Fruit fly (Drosophila melanogaster): ENCODE results near the gene ko.
A peak's percentile ranks its signal among the peaks of the same experiment; 100 is the strongest.

Gene ko

dm6 chr3L:21058651-21059050 lies 72.3 kb downstream of the ko start (continued):
- peak; percentile 9 for TF ChIP-seq caup (GFP tag; optimal IDR thresholded peaks at IDR 0.05; ENCODE audit: severe bottlenecking)
- peak; percentile 4 for TF ChIP-seq CG6854 (GFP tag; optimal IDR thresholded peaks at IDR 0.05)
- TF ChIP-seq CG13624 (GFP tag; optimal IDR thresholded peaks at IDR 0.05), result peak; percentile 10
- peak; percentile 55; the same call in 1 of the 3 replicates for TF ChIP-seq CG2199 (GFP tag; IDR thresholded peaks at IDR 0.05)
- TF ChIP-seq Deaf1 (tag; optimal IDR thresholded peaks at IDR 0.05), result peak; percentile 56
- TF ChIP-seq CG7987 (GFP tag; optimal IDR thresholded peaks at IDR 0.05), result peak; percentile 24
- peak; percentile 47; the same call in 2 of the 3 replicates for TF ChIP-seq Aef1 (GFP tag; IDR thresholded peaks at IDR 0.05)

dm6 chr3L:21057568-21057940 lies 73.4 kb downstream of the ko start:
- TF ChIP-seq crol (GFP tag; IDR thresholded peaks at IDR 0.05), result peak; percentile 50; the same call in 1 of the 2 replicates
- no peak for TF ChIP-seq CG4424 (GFP tag; optimal IDR thresholded peaks at IDR 0.05)
- TF ChIP-seq CG18764 (GFP tag; optimal IDR thresholded peaks at IDR 0.05), result no peak
- TF ChIP-seq cad (GFP tag; optimal IDR thresholded peaks at IDR 0.05), result no peak
- peak; percentile 20 for TF ChIP-seq abd-A (tag; optimal IDR thresholded peaks at IDR 0.05)
- TF ChIP-seq chinmo (GFP tag; IDR thresholded peaks at IDR 0.05; ENCODE audit: partially characterized antibody), result peak; percentile 96
- TF ChIP-seq CG17361 (GFP tag; IDR thresholded peaks at IDR 0.05), result 0 out of 3 replicates have a peak, but pooled peaks have one; percentile 7
- peak; percentile 43 to 44 for TF ChIP-seq Trl (optimal IDR thresholded peaks at IDR 0.05)
- no peak for TF ChIP-seq Trl (GFP tag; optimal IDR thresholded peaks at IDR 0.05)
- peak; percentile 64 for TF ChIP-seq cg (GFP tag; optimal IDR thresholded peaks at IDR 0.05)
- TF ChIP-seq vvl (GFP tag; IDR thresholded peaks at IDR 0.05), result peak; percentile 58; the same call in 1 of the 2 replicates
- no peak for TF ChIP-seq inv (GFP tag; IDR thresholded peaks at IDR 0.05; ENCODE audit: partially characterized antibody)
- TF ChIP-seq tll (GFP tag; optimal IDR thresholded peaks at IDR 0.05), result no peak

dm6 chr3L:21056792-21057567 lies 74.0 kb downstream of the ko start:
- TF ChIP-seq Neu2 (GFP tag; optimal IDR thresholded peaks at IDR 0.05; ENCODE audit: borderline replicate concordance), result no peak
- TF ChIP-seq CG30403 (GFP tag; optimal IDR thresholded peaks at IDR 0.05), result peak; percentile 32
- TF ChIP-seq wdn (GFP tag; IDR thresholded peaks at IDR 0.05), result no peak
- peak; percentile 26 for TF ChIP-seq Sox102F (GFP tag; optimal IDR thresholded peaks at IDR 0.05)
- peak; percentile 24 for TF ChIP-seq CG7839 (tag; optimal IDR thresholded peaks at IDR 0.05)
- TF ChIP-seq Ssrp (tag; optimal IDR thresholded peaks at IDR 0.05), result peak; percentile 25
- TF ChIP-seq oc (tag; optimal IDR thresholded peaks at IDR 0.05), result peak; percentile 70
- TF ChIP-seq CG10209 (GFP tag; optimal IDR thresholded peaks at IDR 0.05), result peak; percentile 27
- peak in 1 of 2 experiments; percentile 7 for TF ChIP-seq Pdp1 (GFP tag; optimal IDR thresholded peaks at IDR 0.05)
- TF ChIP-seq CG17361 (GFP tag; IDR thresholded peaks at IDR 0.05), result peak; percentile 64
- TF ChIP-seq CG8924 (tag; optimal IDR thresholded peaks at IDR 0.05), result no peak
- peak; percentile 83 for TF ChIP-seq crol (GFP tag; IDR thresholded peaks at IDR 0.05)
- TF ChIP-seq Deaf1 (tag; optimal IDR thresholded peaks at IDR 0.05), result peak; percentile 11
- peak; percentile 59 for TF ChIP-seq CG11504 (tag; optimal IDR thresholded peaks at IDR 0.05)
- no peak for TF ChIP-seq vnd (GFP tag; IDR thresholded peaks at IDR 0.05; ENCODE audit: partially characterized antibody)
- peak; percentile 8 for TF ChIP-seq Fer3 (tag; optimal IDR thresholded peaks at IDR 0.05)
- TF ChIP-seq CG2199 (GFP tag; IDR thresholded peaks at IDR 0.05), result 0 out of 3 replicates have a peak, but pooled peaks have one; percentile 63
- TF ChIP-seq ham (GFP tag; IDR thresholded peaks at IDR 0.05), result no peak
- TF ChIP-seq H2.0 (GFP tag; IDR thresholded peaks at IDR 0.05), result 0 out of 2 replicates have a peak, but pooled peaks have one; percentile 17
- TF ChIP-seq jumu (GFP tag; optimal IDR thresholded peaks at IDR 0.05), result no peak
- TF ChIP-seq Chrac-16 (GFP tag; optimal IDR thresholded peaks at IDR 0.05), result peak; percentile 4
- TF ChIP-seq lilli (GFP tag; optimal IDR thresholded peaks at IDR 0.05), result peak; percentile 28
- TF ChIP-seq Gug (GFP tag; IDR thresholded peaks at IDR 0.05), result 0 out of 4 replicates have a peak, but pooled peaks have one; percentile 3
- TF ChIP-seq HLH3B (GFP tag; IDR thresholded peaks at IDR 0.05), result peak; percentile 24; the same call in 1 of the 2 replicates
- peak; percentile 40 for TF ChIP-seq CG7786 (GFP tag; optimal IDR thresholded peaks at IDR 0.05)
- peak; percentile 4 for TF ChIP-seq bab2 (GFP tag; optimal IDR thresholded peaks at IDR 0.05)
- TF ChIP-seq Hr51 (GFP tag; optimal IDR thresholded peaks at IDR 0.05), result peak in 1 of 2 experiments; percentile 55
- TF ChIP-seq Oaz (GFP tag; IDR thresholded peaks at IDR 0.05), result 0 out of 2 replicates have a peak, but pooled peaks have one; percentile 19
- TF ChIP-seq TFAM (GFP tag; optimal IDR thresholded peaks at IDR 0.05), result no peak
